Fruit fly (Drosophila melanogaster) S2 (cell line): ENCODE measurements around the gene car.

Experiments used
- CG8478 ChIP-seq: fragments of >200 bp; optimal IDR thresholded peaks from 2 replicates; lab custom pipeline; 2018
- CTCF ChIP-seq, 2 experiments: fragments of >200 bp; optimal IDR thresholded peaks; 2 replicates each; lab custom pipeline; 2018

dm6 chrX:19598503-19598902, 32.7 kb downstream of the car start:
- TF ChIP-seq CG8478 (no peak), CTCF (optimal IDR thresholded peaks at IDR 0.05; lab: Kevin White, UChicago) (no peak)
